Worm (Caenorhabditis elegans) whole organism, L1 larva: ENCODE data around the gene mpz-5.

Experiments
- Y116A8C.19 ChIP-seq: sonication (generic microtip); optimal IDR thresholded peaks from 2 replicates; lab custom pipeline; 2016; ENCODE audit warnings: missing compliant biosample characterization, missing genetic modification characterization, borderline replicate concordance
- aha-1 ChIP-seq: fragments of 150-350 bp; optimal IDR thresholded peaks from 2 replicates; lab custom pipeline; 2014; ENCODE audit warnings: missing biosample characterization, missing genetic modification characterization
- alr-1 ChIP-seq: fragments of 200-800 bp; sonication (Bioruptor generic); optimal IDR thresholded peaks from 2 replicates; lab custom pipeline; 2018; ENCODE audit warnings: borderline replicate concordance, mild to moderate bottlenecking, missing genetic modification characterization, missing compliant biosample characterization
- aly-2 ChIP-seq: fragments of 150-350 bp; optimal IDR thresholded peaks from 2 replicates; lab custom pipeline; 2014; ENCODE audit warnings: missing biosample characterization, missing genetic modification characterization
- efl-1 ChIP-seq, 4 experiments: fragments of 150-350 bp; optimal IDR thresholded peaks in 3 of 4; peaks in 1 of 4; 1 replicate in 1 of 4; 2 replicates in 3 of 4; lab custom pipeline; 2014; ENCODE audit warnings: missing biosample characterization in 2 of 4, missing genetic modification characterization in 2 of 4, missing genetic modification reagents in 2 of 4
- efl-3 ChIP-seq: fragments of 200-800 bp; sonication (Bioruptor generic); optimal IDR thresholded peaks from 2 replicates; lab custom pipeline; 2018; ENCODE audit warnings: mild to moderate bottlenecking, missing genetic modification characterization, missing compliant biosample characterization
- egl-13 ChIP-seq: sonication (generic microtip); optimal IDR thresholded peaks from 2 replicates; lab custom pipeline; 2016; ENCODE audit warnings: missing genotype, missing genetic modification reagents, missing genetic modification characterization, missing compliant biosample characterization
- elt-2 ChIP-seq: sonication (generic microtip); optimal IDR thresholded peaks from 2 replicates; lab custom pipeline; 2016; ENCODE audit warnings: missing genetic modification characterization, mild to moderate bottlenecking, inconsistent platforms, missing compliant biosample characterization, missing genetic modification reagents
- ets-5 ChIP-seq: fragments of 200-800 bp; sonication (Bioruptor generic); IDR thresholded peaks from 2 replicates; pipeline ENCODE4 v1.3.6; 2022; ENCODE audit warnings: missing genetic modification characterization, missing compliant biosample characterization
- fkh-10 ChIP-seq: sonication (generic microtip); optimal IDR thresholded peaks from 2 replicates; lab custom pipeline; 2017; ENCODE audit warnings: missing biosample characterization, missing genetic modification reagents, missing genetic modification characterization
- fkh-4 ChIP-seq: sonication (generic microtip); optimal IDR thresholded peaks from 2 replicates; lab custom pipeline; 2016; ENCODE audit warnings: missing compliant biosample characterization, missing genetic modification characterization, borderline replicate concordance
- fkh-8 ChIP-seq: sonication (generic microtip); optimal IDR thresholded peaks from 2 replicates; lab custom pipeline; 2016; ENCODE audit warnings: mild to moderate bottlenecking, missing genetic modification characterization, missing compliant biosample characterization
- grh-1 ChIP-seq: fragments of 200-800 bp; sonication (Bioruptor generic); IDR thresholded peaks from 2 replicates; pipeline ENCODE4 v1.3.6; 2022; ENCODE audit warnings: missing genetic modification reagents, missing genetic modification characterization, missing compliant biosample characterization
- hlh-4 ChIP-seq: sonication (generic microtip); optimal IDR thresholded peaks from 2 replicates; lab custom pipeline; 2016; ENCODE audit warnings: mild to moderate bottlenecking, missing genetic modification characterization, missing compliant biosample characterization
- hpl-2 ChIP-seq: fragments of 150-350 bp; optimal IDR thresholded peaks from 2 replicates; lab custom pipeline; 2014; ENCODE audit warnings: missing biosample characterization, missing genetic modification reagents, missing genetic modification characterization
- isw-1 ChIP-seq: fragments of 200-800 bp; sonication (Bioruptor generic); IDR thresholded peaks from 2 replicates; pipeline ENCODE4 v1.3.6; 2022; ENCODE audit warnings: missing genetic modification characterization, missing compliant biosample characterization
- lin-13 ChIP-seq: fragments of 150-350 bp; optimal IDR thresholded peaks from 2 replicates; lab custom pipeline; 2014; ENCODE audit warnings: missing biosample characterization, missing genetic modification reagents, missing genetic modification characterization
- lin-15B ChIP-seq: fragments of 150-350 bp; sonication (generic microtip); optimal IDR thresholded peaks from 3 replicates; lab custom pipeline; 2014; ENCODE audit warnings: missing biosample characterization, missing genetic modification characterization
- lin-35 ChIP-seq, 2 experiments: fragments of 150-350 bp; optimal IDR thresholded peaks; 2 replicates each; lab custom pipeline; 2014; ENCODE audit warnings: missing biosample characterization in 2 of 2, missing genetic modification characterization in 2 of 2, missing genetic modification reagents in 2 of 2
- mep-1 ChIP-seq: fragments of 150-350 bp; optimal IDR thresholded peaks from 2 replicates; lab custom pipeline; 2014; ENCODE audit warnings: missing biosample characterization, missing genetic modification characterization
- nhr-12 ChIP-seq: sonication (generic microtip); optimal IDR thresholded peaks from 2 replicates; lab custom pipeline; 2017; ENCODE audit warnings: missing biosample characterization, missing genetic modification characterization
- nhr-19 ChIP-seq: fragments of 200-800 bp; sonication (Bioruptor generic); conservative IDR thresholded peaks from 2 replicates; pipeline ENCODE4 v1.3.6; 2022; ENCODE audit warnings: missing genetic modification characterization, missing compliant biosample characterization
- nhr-20 ChIP-seq: sonication (generic microtip); optimal IDR thresholded peaks from 2 replicates; lab custom pipeline; 2016; ENCODE audit warnings: mild to moderate bottlenecking, missing genetic modification characterization, missing compliant biosample characterization
- nhr-237 ChIP-seq: fragments of 150-350 bp; optimal IDR thresholded peaks from 2 replicates; lab custom pipeline; 2014; ENCODE audit warnings: missing biosample characterization, missing genetic modification characterization
- nhr-47 ChIP-seq: sonication (generic microtip); optimal IDR thresholded peaks from 2 replicates; lab custom pipeline; 2016; ENCODE audit warnings: mild to moderate bottlenecking, missing genetic modification characterization, moderate library complexity, missing compliant biosample characterization
- nhr-71 ChIP-seq: sonication (generic microtip); optimal IDR thresholded peaks from 2 replicates; lab custom pipeline; 2016; ENCODE audit warnings: mild to moderate bottlenecking, missing genetic modification characterization, moderate library complexity, missing compliant biosample characterization
- nhr-76 ChIP-seq: sonication (generic microtip); optimal IDR thresholded peaks from 2 replicates; lab custom pipeline; 2017; ENCODE audit warnings: missing biosample characterization, missing genetic modification characterization
- nhr-77 ChIP-seq: fragments of 150-350 bp; optimal IDR thresholded peaks from 2 replicates; lab custom pipeline; 2014; ENCODE audit warnings: missing biosample characterization, missing genetic modification characterization
- nhr-85 ChIP-seq: sonication (generic microtip); peaks from one replicate; lab custom pipeline; 2016; ENCODE audit warnings: missing genetic modification characterization, inconsistent platforms, missing compliant biosample characterization
- pqm-1 ChIP-seq: sonication (generic microtip); optimal IDR thresholded peaks from 3 replicates; lab custom pipeline; 2017; ENCODE audit warnings: missing biosample characterization, missing genetic modification characterization
- rnt-1 ChIP-seq: sonication (generic microtip); optimal IDR thresholded peaks from 2 replicates; lab custom pipeline; 2016; ENCODE audit warnings: mild to moderate bottlenecking, missing genetic modification characterization, moderate library complexity, missing compliant biosample characterization
- sptf-1 ChIP-seq: fragments of 150-350 bp; optimal IDR thresholded peaks from 2 replicates; lab custom pipeline; 2014; ENCODE audit warnings: missing biosample characterization, missing genetic modification characterization
- sup-37 ChIP-seq: fragments of 200-800 bp; sonication (Bioruptor generic); optimal IDR thresholded peaks from 2 replicates; lab custom pipeline; 2018; ENCODE audit warnings: mild to moderate bottlenecking, missing genetic modification characterization, missing compliant biosample characterization
- swsn-7 ChIP-seq: sonication (generic microtip); optimal IDR thresholded peaks from 2 replicates; lab custom pipeline; 2016; ENCODE audit warnings: missing genetic modification characterization, missing compliant biosample characterization
- tbx-2 ChIP-seq: sonication (generic microtip); optimal IDR thresholded peaks from 2 replicates; lab custom pipeline; 2016; ENCODE audit warnings: missing genetic modification characterization, missing compliant biosample characterization
- unc-98 ChIP-seq: fragments of 200-800 bp; sonication (Bioruptor generic); IDR thresholded peaks from 2 replicates; pipeline ENCODE4 v1.3.6; 2022; ENCODE audit warnings: missing genetic modification characterization, missing compliant biosample characterization
- xbp-1 ChIP-seq: sonication (generic microtip); optimal IDR thresholded peaks from 2 replicates; lab custom pipeline; 2016; ENCODE audit warnings: missing genetic modification characterization, missing compliant biosample characterization
- ztf-11 ChIP-seq, 2 experiments: sonication (generic microtip); optimal IDR thresholded peaks; 2 replicates each; lab custom pipeline; 2016 to 2017; ENCODE audit warnings: missing genetic modification characterization in 2 of 2, missing biosample characterization in 1 of 2, missing compliant biosample characterization in 1 of 2
- ztf-4 ChIP-seq: fragments of 150-350 bp; optimal IDR thresholded peaks from 2 replicates; lab custom pipeline; 2014; ENCODE audit warnings: missing biosample characterization, missing genetic modification characterization

mpz-5 gene

ce11 chrIV:10420440-10420839 is 46.8 kb upstream of the mpz-5 start:
- TF ChIP-seq xbp-1 (tag; lab: Kevin White, UChicago) (no peak), ets-5 (no peak), lin-35 (GFP tag; optimal IDR thresholded peaks at IDR 0.05; lab: Kevin White, UChicago) (peak in 1 of 2 experiments; percentile 21), nhr-71 (tag; lab: Kevin White, UChicago) (no peak), elt-2 (tag; lab: Kevin White, UChicago) (peak; percentile 2), mep-1 (tag; lab: Kevin White, UChicago) (peak; percentile 15)

ce11 chrIV:10419896-10420295 is 46.3 kb upstream of the mpz-5 start:
- TF ChIP-seq rnt-1 (tag; lab: Kevin White, UChicago) (peak; percentile 4), isw-1 (GFP tag; lab: Robert Waterston, UW) (no peak), Y116A8C.19 (tag; lab: Kevin White, UChicago) (no peak), ztf-4 (no peak), nhr-19 (GFP tag; lab: Robert Waterston, UW) (no peak), grh-1 (GFP tag; lab: Robert Waterston, UW) (no peak)

ce11 chrIV:10417781-10418180 is 44.2 kb upstream of the mpz-5 start, which contains the start of gene F13B12.6:
TSS of gene F13B12.6 (minus strand) at chrIV:10417881.
- TF ChIP-seq fkh-4 (tag; lab: Kevin White, UChicago) (no peak), mep-1 (tag; lab: Kevin White, UChicago) (no peak), nhr-71 (tag; lab: Kevin White, UChicago) (no peak), alr-1 (tag; lab: Kevin White, UChicago) (no peak), efl-3 (GFP tag; lab: Kevin White, UChicago) (no peak), nhr-76 (no peak)

- TF ChIP-seq tbx-2 (no peak), sup-37 (GFP tag; lab: Kevin White, UChicago) (no peak), hlh-4 (tag; lab: Kevin White, UChicago) (no peak), nhr-77 (tag; lab: Kevin White, UChicago) (no peak), fkh-10 (GFP tag; lab: Kevin White, UChicago) (no peak), nhr-85 (tag; lab: Kevin White, UChicago) (peak; percentile 17), swsn-7 (no peak)
Measured at ce11 chrIV:10413828-10414227, 40.2 kb upstream of the mpz-5 start, which contains the start of gene R10H10.7. TSS of gene R10H10.7 (minus strand) at chrIV:10413928.

- TF ChIP-seq nhr-12 (tag; lab: Kevin White, UChicago) (no peak), alr-1 (tag; lab: Kevin White, UChicago) (no peak), swsn-7 (no peak), elt-2 (tag; lab: Kevin White, UChicago) (no peak)
Measured at ce11 chrIV:10409377-10409776, 35.8 kb upstream of the mpz-5 start, which contains the start of gene rfk-1. TSS of gene rfk-1 (minus strand) at chrIV:10409477.

ce11 chrIV:10403193-10404058 is 29.8 kb upstream of the mpz-5 start, which contains the start of gene gpa-7:
TSS of gene gpa-7 (plus strand) at chrIV:10404008.
- TF ChIP-seq hpl-2 (GFP tag; lab: Kevin White, UChicago) (no peak), lin-15B (tag; lab: Kevin White, UChicago) (no peak), ztf-11 (tag; optimal IDR thresholded peaks at IDR 0.05; lab: Kevin White, UChicago) (peak in 1 of 2 experiments; percentile 37), nhr-12 (tag; lab: Kevin White, UChicago) (no peak), sptf-1 (tag; lab: Kevin White, UChicago) (no peak), nhr-19 (GFP tag; lab: Robert Waterston, UW) (peak; percentile 39), unc-98 (GFP tag; lab: Robert Waterston, UW) (no peak), ztf-4 (peak; percentile 41), aly-2 (tag; lab: Kevin White, UChicago) (no peak), efl-1 (optimal IDR thresholded peaks at IDR 0.05; lab: Kevin White, UChicago) (peak; percentile 49 to 73), efl-1 (GFP tag; optimal IDR thresholded peaks at IDR 0.05 in 1 of 2; lab: Kevin White, UChicago) (peak; percentile 4 to 10), nhr-47 (tag; lab: Kevin White, UChicago) (peak; percentile 81), lin-35 (GFP tag; optimal IDR thresholded peaks at IDR 0.05; lab: Kevin White, UChicago) (peak in 1 of 2 experiments; percentile 42), aha-1 (tag; lab: Kevin White, UChicago) (no peak), egl-13 (tag; lab: Kevin White, UChicago) (peak; percentile 86), hlh-4 (tag; lab: Kevin White, UChicago) (no peak), lin-13 (GFP tag; lab: Kevin White, UChicago) (no peak), pqm-1 (tag; lab: Kevin White, UChicago) (no peak), ets-5 (no peak), fkh-8 (tag; lab: Kevin White, UChicago) (peak; percentile 88), nhr-237 (tag; lab: Kevin White, UChicago) (no peak), nhr-20 (tag; lab: Kevin White, UChicago) (peak; percentile 57), fkh-10 (GFP tag; lab: Kevin White, UChicago) (peak; percentile 93)
